Worm (Caenorhabditis elegans) whole organism, mixed stage, embryonic: ENCODE results near the gene pnk-4.

ENCODE experiments used
- ces-1 ChIP-seq: fragments of 150-350 bp; optimal IDR thresholded peaks from 2 replicates; lab custom pipeline; 2014; ENCODE audit warnings: missing biosample characterization, missing genetic modification reagents, missing genetic modification characterization
- drap-1 ChIP-seq: fragments of 200-800 bp; sonication (Bioruptor generic); optimal IDR thresholded peaks from 3 replicates; lab custom pipeline; 2018; ENCODE audit warnings: mild to moderate bottlenecking, missing genetic modification characterization, missing compliant biosample characterization
- ham-2 ChIP-seq: fragments of 200-800 bp; sonication (Bioruptor generic); optimal IDR thresholded peaks from 2 replicates; lab custom pipeline; 2018; ENCODE audit warnings: mild to moderate bottlenecking, missing genetic modification characterization, missing compliant biosample characterization
- lin-32 ChIP-seq: fragments of 200-800 bp; sonication (Bioruptor generic); optimal IDR thresholded peaks from 2 replicates; lab custom pipeline; 2018; ENCODE audit warnings: mild to moderate bottlenecking, missing genetic modification characterization, missing compliant biosample characterization
- nhr-237 ChIP-seq: fragments of 150-350 bp; optimal IDR thresholded peaks from 2 replicates; lab custom pipeline; 2014; ENCODE audit warnings: missing biosample characterization, missing genetic modification characterization
- nhr-76 ChIP-seq: sonication (generic microtip); optimal IDR thresholded peaks from 2 replicates; lab custom pipeline; 2017; ENCODE audit warnings: missing biosample characterization, missing genetic modification characterization
- snpc-4 ChIP-seq: fragments of 150-350 bp; optimal IDR thresholded peaks from 2 replicates; lab custom pipeline; 2014; ENCODE audit warnings: missing biosample characterization, missing genetic modification characterization

DNA sequence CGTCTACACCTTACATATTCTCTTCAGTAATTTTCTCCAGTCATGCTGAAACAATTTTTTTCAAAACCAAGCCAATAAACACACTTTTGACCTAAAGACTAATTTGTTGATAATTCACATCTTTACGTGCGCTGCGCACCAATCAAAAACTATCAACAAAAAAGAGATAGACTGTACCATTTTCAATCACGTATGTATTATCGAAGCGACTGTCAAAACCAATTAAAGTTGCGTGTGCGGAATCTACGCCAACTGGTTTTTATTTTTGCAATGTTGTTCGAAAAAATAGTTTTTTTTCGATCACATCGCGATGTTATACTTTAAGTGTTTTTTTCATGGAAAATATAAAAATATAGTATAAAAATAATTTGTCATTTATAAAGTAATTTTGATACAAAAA lies 8.3 kb upstream of the pnk-4 start:
- no peak for TF ChIP-seq ham-2
- TF ChIP-seq lin-32, result no peak
- no peak for TF ChIP-seq snpc-4
- no peak for TF ChIP-seq ces-1 (GFP tag; lab: Kevin White, UChicago)
- TF ChIP-seq drap-1, result no peak
- no peak for TF ChIP-seq nhr-237
- TF ChIP-seq nhr-76, result no peak
